Fruit fly (Drosophila melanogaster): ENCODE results near the gene CG31140.

CG31140 gene

DNA sequence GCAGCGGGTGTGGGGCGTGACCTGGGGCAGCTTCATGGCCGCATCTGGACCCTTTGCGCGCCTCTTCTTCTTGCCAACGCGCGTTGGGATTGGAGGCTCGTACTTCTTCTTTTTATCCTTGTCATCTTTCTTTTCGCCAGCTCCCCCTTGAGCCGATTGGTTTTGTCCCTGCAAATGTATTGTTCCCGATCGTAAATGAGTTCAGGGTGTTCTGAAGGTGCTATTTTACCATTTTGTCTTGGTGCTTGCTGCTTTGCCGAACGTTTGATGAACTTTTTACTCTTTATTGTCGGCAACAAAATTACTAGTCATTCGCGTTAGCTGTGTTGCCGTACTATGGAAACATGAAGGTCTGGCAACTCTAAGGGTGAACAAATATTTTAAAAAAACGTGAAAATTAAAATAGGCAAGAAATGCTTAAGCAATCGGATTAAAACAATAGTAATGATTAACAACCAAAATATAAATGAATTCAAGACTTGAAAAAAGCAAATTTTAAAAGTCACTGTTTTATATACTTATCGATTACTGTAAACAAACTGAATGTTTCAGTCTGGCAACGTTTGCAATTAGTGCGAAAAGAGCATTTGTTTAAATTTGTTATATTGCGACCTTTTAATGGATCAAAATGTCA is 31.8 kb upstream of the CG31140 start, which contains the start of the genes Rpt2 and CG13599 (continued):
- TF ChIP-seq Deaf1 (tag; optimal IDR thresholded peaks at IDR 0.05) (peak; percentile 18), fd3F (GFP tag; optimal IDR thresholded peaks at IDR 0.05) (no peak), CG16815 (GFP tag; optimal IDR thresholded peaks at IDR 0.05) (no peak), CG16779 (GFP tag; IDR thresholded peaks at IDR 0.05) (no peak), CG14710 (tag; optimal IDR thresholded peaks at IDR 0.05) (peak; percentile 84), ssp (GFP tag; IDR thresholded peaks at IDR 0.05) (no peak), ara (GFP tag; IDR thresholded peaks at IDR 0.05) (no peak), CG8359 (GFP tag; optimal IDR thresholded peaks at IDR 0.05; ENCODE audit: borderline replicate concordance) (no peak), BtbVII (GFP tag; optimal IDR thresholded peaks at IDR 0.05) (no peak), Mad (GFP tag; optimal IDR thresholded peaks at IDR 0.05) (peak; percentile 14), oc (tag; optimal IDR thresholded peaks at IDR 0.05) (no peak), Ptx1 (GFP tag; IDR thresholded peaks at IDR 0.05) (no peak), Sox100B (GFP tag; optimal IDR thresholded peaks at IDR 0.05) (no peak), kah (GFP tag; optimal IDR thresholded peaks at IDR 0.05) (no peak), Fer1 (GFP tag; optimal IDR thresholded peaks at IDR 0.05) (peak; percentile 12), pros (GFP tag; optimal IDR thresholded peaks at IDR 0.05) (no peak), luna (GFP tag; optimal IDR thresholded peaks at IDR 0.05) (no peak), lola (GFP tag; optimal IDR thresholded peaks at IDR 0.05) (peak in 1 of 3 experiments; percentile 22), CG12155 (GFP tag; optimal IDR thresholded peaks at IDR 0.05) (peak; percentile 14), Sry-β (GFP tag; optimal IDR thresholded peaks at IDR 0.05) (no peak), sqz (GFP tag; optimal IDR thresholded peaks at IDR 0.05) (no peak), Med (GFP tag) (peak; percentile 78), ewg (GFP tag; optimal IDR thresholded peaks at IDR 0.05) (no peak), dm (GFP tag; optimal IDR thresholded peaks at IDR 0.05) (no peak), CG3838 (GFP tag; optimal IDR thresholded peaks at IDR 0.05) (no peak), CG18476 (GFP tag; optimal IDR thresholded peaks at IDR 0.05) (no peak), CG4328 (GFP tag; optimal IDR thresholded peaks at IDR 0.05) (no peak), CG11696 (GFP tag; IDR thresholded peaks at IDR 0.05) (no peak), wek (GFP tag; optimal IDR thresholded peaks at IDR 0.05) (no peak), Atf-2 (GFP tag; optimal IDR thresholded peaks at IDR 0.05) (no peak), Hey (tag; optimal IDR thresholded peaks at IDR 0.05) (no peak), CG11247 (GFP tag; IDR thresholded peaks at IDR 0.05) (no peak), Sry-δ (GFP tag; optimal IDR thresholded peaks at IDR 0.05) (peak; percentile 75), tx (GFP tag; optimal IDR thresholded peaks at IDR 0.05) (no peak), odd (GFP tag; optimal IDR thresholded peaks at IDR 0.05) (no peak), Fer3 (tag; optimal IDR thresholded peaks at IDR 0.05) (no peak), Myb (GFP tag; optimal IDR thresholded peaks at IDR 0.05) (peak; percentile 64), chn (GFP tag; optimal IDR thresholded peaks at IDR 0.05) (no peak), CG10209 (GFP tag; optimal IDR thresholded peaks at IDR 0.05) (no peak), CG12219 (GFP tag; optimal IDR thresholded peaks at IDR 0.05) (no peak), CG30403 (GFP tag; optimal IDR thresholded peaks at IDR 0.05) (peak; percentile 50), sens-2 (GFP tag; IDR thresholded peaks at IDR 0.05) (no peak), aop (GFP tag; IDR thresholded peaks at IDR 0.05) (no peak), bsh (GFP tag; optimal IDR thresholded peaks at IDR 0.05) (no peak), al (GFP tag; IDR thresholded peaks at IDR 0.05) (no peak), CG8924 (tag; optimal IDR thresholded peaks at IDR 0.05) (peak; percentile 26), Doc3 (GFP tag; IDR thresholded peaks at IDR 0.05; ENCODE audit: partially characterized antibody) (peak; percentile 40; the same call in 1 of the 3 replicates), CG33213 (GFP tag; optimal IDR thresholded peaks at IDR 0.05) (peak; percentile 33), Dll (GFP tag; IDR thresholded peaks at IDR 0.05; ENCODE audit: partially characterized antibody) (no peak; the same call in 2 of the 4 replicates), zf30C (GFP tag; optimal IDR thresholded peaks at IDR 0.05) (no peak)

Measured in whole organism, embryonic.